Worm (Caenorhabditis elegans): ENCODE data around the gene npr-38.

npr-38 gene

DNA sequence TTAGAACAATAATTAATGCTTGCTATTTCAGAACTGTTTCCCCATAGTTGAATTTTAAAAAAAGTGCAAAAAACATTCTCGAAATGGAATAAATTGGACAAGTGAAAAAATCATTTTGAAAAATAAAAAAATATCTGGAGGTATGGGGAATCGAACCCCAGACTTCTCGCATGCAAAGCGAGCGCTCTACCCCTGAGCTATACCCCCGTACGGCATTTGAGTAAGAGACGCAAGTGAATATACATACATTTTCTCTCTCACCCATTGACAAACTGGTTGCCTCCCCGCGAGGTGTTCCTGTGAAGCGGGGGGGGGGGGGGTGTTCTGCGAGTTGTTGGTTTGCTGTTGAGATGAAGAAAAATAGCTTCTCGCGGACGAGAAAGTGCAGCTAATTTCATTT, 19.3 kb upstream of the npr-38 start (continued):
- TF ChIP-seq attf-3 (GFP tag; conservative IDR thresholded peaks at IDR 0.05) (no peak), fkh-3 (tag; optimal IDR thresholded peaks at IDR 0.05) (peak; percentile 91), lsy-27 (tag; optimal IDR thresholded peaks at IDR 0.05; ENCODE audit: borderline replicate concordance, insufficient read depth) (no peak), ceh-100 (GFP tag; IDR thresholded peaks at IDR 0.05) (peak; percentile 73), F23B12.7 (tag; optimal IDR thresholded peaks at IDR 0.05; ENCODE audit: insufficient read depth) (peak; percentile 79), T26A5.8 (tag; optimal IDR thresholded peaks at IDR 0.05) (peak; percentile 92), T07F8.4 (tag; optimal IDR thresholded peaks at IDR 0.05) (peak; percentile 74), nfya-1 (tag; optimal IDR thresholded peaks at IDR 0.05; ENCODE audit: borderline replicate concordance, insufficient read depth) (no peak), ztf-25 (GFP tag; IDR thresholded peaks at IDR 0.05) (peak; percentile 90), K11D2.4 (GFP tag; IDR thresholded peaks at IDR 0.05) (peak; percentile 80), gei-17 (GFP tag; optimal IDR thresholded peaks at IDR 0.05) (peak; percentile 79), tbp1 (GFP tag; optimal IDR thresholded peaks at IDR 0.05) (peak; percentile 92), D2030.7 (GFP tag; IDR thresholded peaks at IDR 0.05) (peak; percentile 83), tlf-1 (GFP tag; optimal IDR thresholded peaks at IDR 0.05) (peak; percentile 15), K12H6.12 (tag; optimal IDR thresholded peaks at IDR 0.05) (peak; percentile 61), egl-18 (GFP tag; IDR thresholded peaks at IDR 0.05) (peak; percentile 84), hlh-12 (tag; optimal IDR thresholded peaks at IDR 0.05) (peak; percentile 89), hrde-1 (tag; optimal IDR thresholded peaks at IDR 0.05; ENCODE audit: borderline replicate concordance) (peak; percentile 67), snpc-1.3 (tag; optimal IDR thresholded peaks at IDR 0.05; ENCODE audit: insufficient read depth) (peak; percentile 82), aptf-3 (GFP tag; IDR thresholded peaks at IDR 0.05) (0 out of 2 replicates have a peak, but pooled peaks have one; percentile 44), rcor-1 (GFP tag; IDR thresholded peaks at IDR 0.05) (peak; percentile 87), B0261.1 (tag; optimal IDR thresholded peaks at IDR 0.05) (peak; percentile 90), F37B4.10 (GFP tag; IDR thresholded peaks at IDR 0.05) (0 out of 2 replicates have a peak, but pooled peaks have one; percentile 54), akir-1 (GFP tag; optimal IDR thresholded peaks at IDR 0.05) (peak; percentile 4), mxl-1 (tag; optimal IDR thresholded peaks at IDR 0.05) (peak; percentile 89), F57C9.4 (tag; optimal IDR thresholded peaks at IDR 0.05) (peak; percentile 42), mes-4 (tag; optimal IDR thresholded peaks at IDR 0.05) (peak; percentile 75), nhr-179 (tag; optimal IDR thresholded peaks at IDR 0.05) (peak; percentile 65), nhr-80 (tag; optimal IDR thresholded peaks at IDR 0.05) (peak; percentile 14), madf-8 (GFP tag; conservative IDR thresholded peaks at IDR 0.05) (no peak; the same call in 1 of the 2 replicates), madf-3 (GFP tag; IDR thresholded peaks at IDR 0.05) (peak; percentile 86; the same call in 1 of the 2 replicates), ekl-4 (GFP tag; IDR thresholded peaks at IDR 0.05) (peak; percentile 77), hsf-1 (GFP tag; IDR thresholded peaks at IDR 0.05) (peak; percentile 65; the same call in 1 of the 2 replicates), mel-28 (tag; optimal IDR thresholded peaks at IDR 0.05; ENCODE audit: borderline replicate concordance) (peak; percentile 42), F52B5.7 (tag; optimal IDR thresholded peaks at IDR 0.05) (peak; percentile 87), nhr-90 (tag; optimal IDR thresholded peaks at IDR 0.05) (peak; percentile 91), attf-5 (GFP tag; optimal IDR thresholded peaks at IDR 0.05) (peak; percentile 74), dpff-1 (tag; optimal IDR thresholded peaks at IDR 0.05) (peak; percentile 34), lir-1 (GFP tag; conservative IDR thresholded peaks at IDR 0.05) (peak; percentile 55; the same call in 1 of the 2 replicates), nfyb-1 (GFP tag; IDR thresholded peaks at IDR 0.05) (peak; percentile 92), let-607 (tag; optimal IDR thresholded peaks at IDR 0.05) (peak; percentile 57 to 68), madf-6 (GFP tag; IDR thresholded peaks at IDR 0.05) (peak; percentile 71), lin-26 (GFP tag; IDR thresholded peaks at IDR 0.05) (peak; percentile 98), athp-1 (tag; optimal IDR thresholded peaks at IDR 0.05) (peak; percentile 61), nhr-27 (tag; optimal IDR thresholded peaks at IDR 0.05) (no peak), ceh-91 (GFP tag; IDR thresholded peaks at IDR 0.05) (no peak), ama-1 (optimal IDR thresholded peaks at IDR 0.05) (no peak), ama-1 (GFP tag; optimal IDR thresholded peaks at IDR 0.05) (peak; percentile 83 to 87)

Data from whole organism, young adult.